Fruit fly (Drosophila melanogaster): ENCODE results near the gene CG16852.
A peak's percentile ranks its signal among the peaks of the same experiment; 100 is the strongest.

CG16852 gene

DNA sequence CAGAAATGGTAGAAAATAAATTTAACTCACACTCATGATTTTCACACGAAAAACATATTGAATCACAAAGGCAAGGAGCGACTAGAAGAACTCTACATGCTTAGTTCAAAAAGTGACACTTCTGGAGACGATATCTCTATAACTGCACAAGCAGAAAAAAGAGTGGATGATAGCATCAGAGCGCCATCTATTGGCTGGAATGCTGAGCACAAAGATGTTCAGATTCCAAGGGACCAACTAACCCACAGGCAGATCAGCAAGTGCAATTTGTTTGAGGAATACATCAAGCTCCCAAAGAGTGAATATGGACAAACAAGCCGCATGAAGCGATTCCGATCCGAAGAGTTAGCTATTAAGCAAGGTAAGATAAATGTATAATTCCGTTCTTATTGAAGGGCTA, at the start of gene CG16852:
CG16852 (plus strand) TSS at position 48 of the 400 bp plus-strand sequence.
- TF ChIP-seq CG17801 (GFP tag; optimal IDR thresholded peaks at IDR 0.05; ENCODE audit: partially characterized antibody) = no peak

DNA sequence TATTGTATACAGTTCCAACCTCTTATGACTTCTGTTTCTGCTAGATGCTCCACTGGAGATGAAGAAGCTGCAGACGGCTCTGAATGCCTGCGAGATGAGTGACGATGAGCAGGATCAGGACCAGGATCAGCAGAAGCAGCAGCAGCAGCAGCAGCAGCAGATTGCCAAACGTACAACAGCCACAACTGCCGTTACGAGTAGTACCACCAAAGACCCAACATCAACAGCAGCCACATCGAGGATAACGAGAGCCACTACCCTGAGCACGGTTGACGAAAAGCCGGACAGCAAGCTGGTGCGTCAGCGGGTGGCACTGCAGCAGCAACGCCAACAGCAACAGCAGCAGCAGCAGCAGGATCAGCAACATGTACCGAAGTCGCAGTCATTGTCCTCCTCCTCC, 42.6 kb upstream of the CG16852 start:
- TF ChIP-seq CG17801 (GFP tag; optimal IDR thresholded peaks at IDR 0.05; ENCODE audit: partially characterized antibody) = no peak

DNA sequence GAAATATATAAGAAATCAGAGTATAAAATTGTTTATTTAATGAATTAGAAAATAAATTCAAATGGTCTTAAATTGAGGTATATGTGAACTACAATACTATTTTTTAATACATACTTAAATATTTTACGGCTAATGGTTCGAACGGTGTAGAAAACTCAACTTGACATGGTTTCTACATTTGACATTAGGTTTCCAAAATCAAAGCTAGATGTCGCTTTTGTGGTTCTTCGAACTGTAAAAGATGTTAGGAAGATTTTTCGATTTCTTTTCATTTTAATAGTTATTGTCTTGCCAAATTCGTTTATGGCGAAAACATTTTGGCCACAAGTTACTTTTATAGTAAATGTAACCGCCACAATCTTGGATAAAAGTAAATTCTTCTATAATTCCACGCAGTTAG, 40.1 kb upstream of the CG16852 start:
- TF ChIP-seq CG17801 (GFP tag; optimal IDR thresholded peaks at IDR 0.05; ENCODE audit: partially characterized antibody) = no peak

DNA sequence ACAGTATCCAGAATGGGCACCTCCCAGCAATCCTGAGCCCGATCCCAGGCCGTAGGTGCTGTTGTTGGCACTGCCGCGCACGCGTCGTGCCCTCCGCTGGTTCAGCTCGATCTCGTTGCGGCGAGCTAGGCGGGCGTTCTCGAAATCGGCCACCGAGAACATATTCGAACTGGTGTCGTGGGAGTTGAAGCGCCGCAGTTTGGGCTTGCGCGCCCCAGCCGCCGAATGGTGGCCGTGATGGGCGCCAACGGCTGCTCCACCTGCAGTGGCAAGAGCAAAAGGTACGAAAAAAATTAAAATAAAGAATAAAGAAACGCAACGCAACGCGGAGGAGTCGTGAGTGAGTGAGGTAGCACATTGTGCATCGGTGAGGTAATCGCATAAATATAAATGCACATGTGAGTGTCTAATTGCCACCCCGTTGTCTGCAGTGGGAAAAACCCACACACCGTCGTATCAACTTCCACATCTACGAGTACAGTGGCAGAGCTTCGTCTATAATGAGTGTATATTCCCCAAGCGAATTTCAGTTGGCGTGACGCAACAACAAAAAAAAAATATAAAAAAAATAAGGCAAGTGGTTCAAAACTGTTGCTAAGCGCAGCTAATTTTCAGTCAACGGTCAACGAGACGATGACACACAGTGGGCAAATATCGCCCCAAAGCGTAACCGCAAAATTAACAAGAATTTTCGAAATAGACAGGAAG, 30.9 kb upstream of the CG16852 start:
- TF ChIP-seq CG17801 (GFP tag; optimal IDR thresholded peaks at IDR 0.05; ENCODE audit: partially characterized antibody) = no peak

DNA sequence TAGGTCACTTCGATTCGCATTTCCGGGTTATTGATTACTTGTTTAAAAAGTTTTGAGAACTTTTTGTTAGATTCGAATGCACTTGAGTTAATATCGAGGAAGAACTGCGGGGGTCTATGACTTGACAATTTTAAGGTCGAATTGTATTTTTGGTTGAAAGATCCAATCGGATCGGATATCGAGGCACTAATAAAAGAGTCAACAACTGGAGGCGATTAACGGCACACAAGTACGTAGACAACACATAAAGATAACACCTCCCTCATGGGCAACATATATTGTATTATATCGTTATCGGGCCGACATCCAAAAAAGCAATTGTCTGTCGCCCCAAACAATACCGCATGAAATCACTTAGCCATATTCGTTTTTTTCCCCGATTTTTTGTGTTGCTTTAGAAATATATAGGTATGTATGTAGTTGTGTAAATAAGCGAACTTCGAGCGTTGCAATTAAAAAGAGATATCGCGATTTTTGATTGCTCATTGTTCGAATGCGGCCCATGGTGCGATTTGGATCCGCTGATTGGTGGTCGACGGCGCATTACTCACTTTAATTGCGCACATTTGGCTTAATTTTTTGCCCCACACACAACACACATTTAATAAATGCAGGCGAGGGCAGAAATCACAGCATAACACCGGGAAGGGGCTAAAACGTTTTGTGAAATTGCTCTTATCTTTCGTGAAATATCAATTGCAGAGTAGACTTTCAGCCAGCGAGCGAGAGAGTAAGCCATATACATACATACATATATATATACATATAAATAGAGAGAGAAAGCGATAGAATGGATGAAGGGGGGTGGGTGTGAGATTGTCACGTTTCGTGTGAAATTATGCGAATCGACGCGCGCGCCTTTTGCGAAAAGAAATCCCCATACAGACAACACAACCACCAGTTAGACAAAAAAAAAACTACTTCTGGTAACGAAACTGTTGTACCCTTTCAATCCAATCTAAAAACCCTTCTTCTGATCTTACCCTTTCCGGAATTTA, 29.4 kb upstream of the CG16852 start:
- no peak for TF ChIP-seq CG17801 (GFP tag; optimal IDR thresholded peaks at IDR 0.05; ENCODE audit: partially characterized antibody)

DNA sequence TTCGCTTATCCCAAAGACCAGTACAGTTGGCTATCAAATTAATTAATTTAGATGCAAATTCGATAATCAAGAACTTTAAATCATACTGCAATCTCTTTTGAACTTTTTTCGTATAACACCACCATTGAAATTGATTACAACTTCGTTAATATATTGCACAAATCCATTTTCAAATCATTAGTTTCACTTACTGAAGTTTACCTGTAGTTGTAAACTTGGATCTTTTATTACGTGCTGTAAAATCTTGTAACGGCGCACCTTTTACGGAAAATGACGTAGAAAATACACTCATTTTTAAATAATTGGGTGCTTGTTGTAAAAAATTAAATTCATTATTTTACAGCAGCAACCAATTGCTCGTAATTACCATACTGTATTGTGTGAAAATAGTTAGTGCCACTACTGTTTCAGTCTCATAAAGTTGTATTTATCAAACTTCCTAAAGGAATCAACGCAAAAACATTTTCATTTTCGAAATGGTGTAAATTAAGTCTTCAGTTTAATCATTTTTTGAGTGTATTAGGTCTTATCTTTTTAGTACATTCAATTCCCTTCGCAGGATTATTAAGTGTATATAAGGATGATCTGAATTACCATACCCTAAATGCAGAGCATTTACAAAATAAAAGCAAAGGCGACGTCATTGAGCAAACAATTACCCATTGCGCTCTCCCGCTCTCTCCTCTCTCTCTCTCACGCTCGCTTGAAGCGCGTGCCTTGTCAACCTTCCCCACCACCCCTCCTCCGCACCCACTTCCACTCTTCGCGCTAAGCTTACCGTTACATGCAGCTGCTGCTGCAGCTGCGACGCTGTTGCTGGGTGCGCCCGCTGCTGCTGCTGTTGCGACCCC, 28.1 kb upstream of the CG16852 start:
- peak; percentile 49 for TF ChIP-seq CG17801 (GFP tag; optimal IDR thresholded peaks at IDR 0.05; ENCODE audit: partially characterized antibody)

DNA sequence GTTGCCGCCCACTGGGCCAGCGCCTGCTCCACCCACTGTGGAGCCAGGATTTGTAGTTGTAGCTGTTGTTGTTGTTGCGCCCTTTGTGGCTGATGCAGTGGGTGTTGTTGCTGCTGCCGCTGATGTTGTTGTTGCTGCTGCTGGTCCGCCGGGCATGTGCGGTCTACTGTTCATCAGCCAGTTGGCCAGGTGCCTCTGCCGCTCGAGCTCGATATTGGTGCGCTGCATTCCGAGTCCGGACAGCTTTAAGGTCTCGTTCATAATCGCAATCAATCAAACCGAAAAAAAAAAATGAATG, 27.6 kb upstream of the CG16852 start:
- TF ChIP-seq CG17801 (GFP tag; optimal IDR thresholded peaks at IDR 0.05; ENCODE audit: partially characterized antibody) = no peak

DNA sequence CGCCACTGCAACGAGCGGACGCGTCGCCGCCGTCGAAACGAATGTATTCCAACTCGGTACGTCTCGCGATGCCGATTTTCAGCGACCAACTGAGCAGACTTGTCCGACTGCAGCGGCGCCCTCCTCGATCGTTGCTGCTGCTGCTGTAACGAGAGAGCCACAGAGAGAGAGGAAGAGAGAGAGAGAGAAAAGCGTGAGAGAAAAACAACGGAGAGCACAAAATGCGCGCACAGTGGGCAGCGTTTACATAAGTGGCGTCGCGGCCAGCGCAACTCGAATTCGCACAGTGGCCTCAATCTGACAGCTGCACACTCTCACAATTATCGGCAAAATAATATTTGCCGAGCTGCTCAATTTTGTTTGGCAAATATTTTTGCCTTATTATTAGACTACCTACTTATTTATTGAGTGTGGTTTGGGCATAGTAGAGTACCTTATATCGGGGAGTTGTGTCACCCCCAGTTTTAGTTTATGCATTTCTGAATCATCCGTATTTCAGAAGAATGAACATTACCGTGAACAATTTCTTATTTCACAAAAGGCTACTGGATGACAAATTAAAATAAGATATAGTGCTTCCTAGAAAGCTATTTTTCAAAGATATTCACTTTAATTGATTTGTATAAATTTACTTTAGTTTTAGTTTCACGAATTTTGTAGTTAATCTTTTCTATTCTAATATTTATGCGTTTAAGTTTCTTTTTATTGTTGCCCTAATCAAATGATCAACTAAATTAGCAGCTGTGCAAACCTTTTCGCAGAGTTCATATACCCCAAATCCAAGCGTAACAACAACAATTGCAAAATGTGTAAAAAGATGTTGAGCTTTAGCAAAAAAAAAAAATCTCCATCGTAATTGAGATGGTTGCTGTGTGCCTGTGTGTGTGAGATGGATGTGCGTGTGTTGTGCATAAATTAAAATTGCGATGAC, 27.0 kb upstream of the CG16852 start:
- peak; percentile 33 for TF ChIP-seq CG17801 (GFP tag; optimal IDR thresholded peaks at IDR 0.05; ENCODE audit: partially characterized antibody)

DNA sequence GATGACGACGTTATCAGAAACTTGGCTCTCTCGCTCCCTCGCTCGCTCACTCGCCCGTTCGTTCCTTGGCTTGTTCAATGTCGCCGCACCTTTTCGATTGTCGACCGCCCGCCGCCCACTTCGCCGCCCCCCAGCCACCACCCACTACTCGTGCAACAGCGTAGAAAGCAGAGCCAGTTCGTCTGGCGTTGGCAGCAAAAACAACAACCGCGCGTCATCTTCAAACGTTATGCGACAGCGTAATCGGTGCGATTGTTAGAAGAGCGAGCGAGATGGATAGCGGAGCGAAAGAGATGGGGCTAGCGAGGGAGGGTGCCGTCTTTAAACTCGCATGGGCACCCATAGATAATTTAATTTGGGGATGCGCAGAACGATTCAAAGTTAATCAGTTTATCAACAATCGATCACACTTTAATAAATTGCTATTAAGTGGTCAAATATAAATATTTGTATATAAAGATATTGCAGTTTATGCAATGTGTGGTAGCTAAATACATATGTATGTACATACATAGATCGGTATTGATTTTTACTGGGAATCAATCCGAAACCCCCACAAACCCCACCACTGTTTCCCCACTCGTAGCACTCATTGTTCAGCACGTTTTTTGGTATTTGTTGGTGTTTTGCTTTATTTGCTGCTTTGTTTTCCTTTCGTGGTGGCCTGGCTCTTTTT, 26.2 kb upstream of the CG16852 start:
- peak; percentile 74 for TF ChIP-seq CG17801 (GFP tag; optimal IDR thresholded peaks at IDR 0.05; ENCODE audit: partially characterized antibody)

DNA sequence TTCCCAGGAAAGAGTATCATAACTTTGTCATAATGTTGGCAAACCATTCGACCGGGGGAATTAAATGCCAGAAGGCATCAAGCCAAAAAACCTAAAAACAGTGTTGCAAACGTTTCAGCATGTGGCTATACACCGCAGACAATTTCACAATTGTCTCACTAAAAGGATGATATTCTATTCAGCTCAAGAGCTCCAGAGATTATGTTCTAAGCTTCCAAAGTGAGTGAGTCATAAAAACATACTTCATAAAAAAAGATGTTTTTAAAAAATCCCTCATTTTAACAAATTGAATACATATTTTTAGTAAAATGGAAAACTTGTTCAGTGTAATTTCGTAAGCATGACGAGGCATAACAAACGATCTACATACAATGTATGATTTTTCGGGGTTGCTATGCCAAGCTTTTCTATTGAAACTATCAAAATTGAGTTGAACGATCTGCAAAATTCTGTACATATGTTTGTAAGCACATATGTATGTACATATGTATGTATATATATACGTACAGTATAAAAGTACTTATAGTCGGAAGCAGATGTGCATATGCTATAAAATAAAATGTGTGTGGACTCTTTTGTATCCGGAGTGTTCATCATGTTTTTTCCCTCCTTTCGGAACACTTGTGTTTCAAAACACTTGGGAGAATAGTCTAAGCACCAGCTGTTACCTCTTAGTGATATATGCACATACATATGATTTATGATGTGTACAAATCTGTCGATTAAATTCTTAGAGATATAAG, 25.4 kb upstream of the CG16852 start:
- TF ChIP-seq CG17801 (GFP tag; optimal IDR thresholded peaks at IDR 0.05; ENCODE audit: partially characterized antibody) = no peak

DNA sequence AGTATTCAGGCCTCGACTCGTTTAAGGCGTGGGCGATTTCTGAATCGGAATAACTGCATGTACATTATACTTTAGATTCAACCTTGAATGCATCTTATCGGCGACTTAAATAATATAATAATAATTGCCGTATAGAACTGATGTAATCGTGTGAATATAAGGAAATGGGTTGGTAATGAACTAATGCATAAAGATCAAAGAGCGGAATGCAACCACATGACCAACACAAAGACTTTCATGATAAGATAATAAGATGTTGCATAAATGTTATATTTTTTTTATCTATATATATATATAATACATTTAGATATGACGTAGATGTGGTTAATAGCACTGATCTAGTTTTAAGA, 24.9 kb upstream of the CG16852 start:
- no peak for TF ChIP-seq CG17801 (GFP tag; optimal IDR thresholded peaks at IDR 0.05; ENCODE audit: partially characterized antibody)

DNA sequence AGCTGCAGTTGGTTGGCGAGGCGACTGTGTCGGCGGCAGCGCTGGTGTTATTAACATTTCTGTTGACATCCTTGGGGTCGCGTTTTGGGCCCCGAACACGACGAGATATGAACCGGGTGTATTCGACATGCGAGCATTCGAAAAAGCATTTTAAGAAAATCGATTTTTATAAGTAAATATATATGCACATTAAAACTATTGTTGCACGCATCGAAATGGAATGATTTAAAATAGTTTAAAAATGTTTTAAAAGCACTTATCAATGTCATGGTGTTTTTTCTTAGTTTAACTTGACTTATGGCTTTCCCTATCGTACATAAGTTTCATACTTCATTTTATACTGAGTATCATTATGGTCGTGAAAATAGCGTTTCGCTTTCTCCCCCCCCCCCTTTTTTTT, 18.7 kb upstream of the CG16852 start:
- no peak for TF ChIP-seq CG17801 (GFP tag; optimal IDR thresholded peaks at IDR 0.05; ENCODE audit: partially characterized antibody)

DNA sequence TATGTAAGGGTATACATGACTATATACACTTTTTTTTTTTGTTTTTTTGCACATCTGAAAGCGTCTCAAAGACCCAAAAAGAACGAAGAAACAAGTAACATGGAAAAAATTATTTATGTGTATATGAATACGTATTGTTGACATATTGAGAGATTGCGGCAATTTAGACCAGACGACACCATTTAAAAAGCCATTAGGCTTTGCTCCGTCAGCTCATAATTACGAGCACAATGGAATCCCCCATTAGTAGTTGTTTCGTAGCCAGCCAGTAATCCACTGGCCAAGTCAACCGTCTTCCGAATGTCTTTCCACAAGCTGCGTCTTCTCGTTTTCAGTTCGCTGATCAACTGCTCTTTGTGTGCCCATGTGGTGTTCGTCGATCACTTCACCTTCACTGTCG, 13.0 kb upstream of the CG16852 start, which contains the start of gene CG33640:
CG33640 (plus strand) TSS at position 301 of the 400 bp plus-strand sequence.
- TF ChIP-seq CG17801 (GFP tag; optimal IDR thresholded peaks at IDR 0.05; ENCODE audit: partially characterized antibody) = no peak
